Worm (Caenorhabditis elegans) whole organism, young adult: Measurements from ENCODE around the gene K09E3.7.

Source experiments
- B0035.1 ChIP-seq: sonication (generic microtip); optimal IDR thresholded peaks from 2 replicates; lab custom pipeline; 2016; ENCODE audit warnings: missing genetic modification characterization, mild to moderate bottlenecking, missing compliant biosample characterization, missing genotype, missing genetic modification reagents
- B0261.1 ChIP-seq: sonication (generic microtip); optimal IDR thresholded peaks from 2 replicates; lab custom pipeline; 2016; ENCODE audit warnings: mild to moderate bottlenecking, missing genetic modification characterization, moderate library complexity, missing compliant biosample characterization
- C17E4.6 ChIP-seq: fragments of 200-800 bp; sonication (Bioruptor generic); IDR thresholded peaks from 2 replicates; pipeline ENCODE4 v1.3.6; 2022; ENCODE audit warnings: missing genetic modification reagents, missing genetic modification characterization, missing compliant biosample characterization
- F10E7.11 ChIP-seq: sonication (generic microtip); optimal IDR thresholded peaks from 2 replicates; lab custom pipeline; 2017; ENCODE audit warnings: mild to moderate bottlenecking, missing genetic modification characterization, moderate library complexity, missing compliant biosample characterization
- F37B4.10 ChIP-seq: fragments of 200-800 bp; sonication (Bioruptor generic); IDR thresholded peaks from 2 replicates; pipeline ENCODE4 v1.3.6; 2022; ENCODE audit warnings: missing genetic modification characterization, missing compliant biosample characterization
- F57C9.4 ChIP-seq: sonication (generic microtip); optimal IDR thresholded peaks from 2 replicates; lab custom pipeline; 2017; ENCODE audit warnings: mild to moderate bottlenecking, missing genetic modification characterization, missing compliant biosample characterization
- K11D2.4 ChIP-seq: fragments of 200-800 bp; sonication (Bioruptor generic); IDR thresholded peaks from 2 replicates; pipeline ENCODE4 v1.3.6; 2022; ENCODE audit warnings: missing genetic modification reagents, missing genetic modification characterization, missing compliant biosample characterization
- K12H6.12 ChIP-seq: fragments of 200-800 bp; sonication (Bioruptor generic); optimal IDR thresholded peaks from 2 replicates; lab custom pipeline; 2018; ENCODE audit warnings: mild to moderate bottlenecking, missing genetic modification characterization, missing compliant biosample characterization
- Y53F4B.3 ChIP-seq: fragments of 200-800 bp; sonication (Bioruptor generic); IDR thresholded peaks from 2 replicates; pipeline ENCODE4 v1.3.6; 2022; ENCODE audit warnings: missing genetic modification reagents, missing genetic modification characterization, missing compliant biosample characterization
- Y56A3A.18 ChIP-seq: fragments of 200-800 bp; sonication (Bioruptor generic); IDR thresholded peaks from 2 replicates; pipeline ENCODE4 v1.3.6; 2022; ENCODE audit warnings: missing genetic modification reagents, missing genetic modification characterization, missing compliant biosample characterization
- athp-1 ChIP-seq: sonication (generic microtip); optimal IDR thresholded peaks from 2 replicates; lab custom pipeline; 2017; ENCODE audit warnings: mild to moderate bottlenecking, missing genetic modification characterization, missing compliant biosample characterization
- bed-2 ChIP-seq: fragments of 200-800 bp; sonication (Bioruptor generic); IDR thresholded peaks from 2 replicates; pipeline ENCODE4 v1.3.6; 2022; ENCODE audit warnings: missing genetic modification reagents, missing genetic modification characterization, missing compliant biosample characterization
- ccch-3 ChIP-seq: fragments of 200-800 bp; sonication (Bioruptor generic); optimal IDR thresholded peaks from 2 replicates; lab custom pipeline; 2018; ENCODE audit warnings: mild to moderate bottlenecking, missing genetic modification characterization, missing compliant biosample characterization
- cebp-1 ChIP-seq, 2 experiments: fragments of 200-800 bp in 1 of 2; sonication (Bioruptor generic) in 1 of 2; sonication (generic microtip) in 1 of 2; IDR thresholded peaks in 1 of 2; optimal IDR thresholded peaks in 1 of 2; 2 replicates each; pipeline versions ENCODE4 v1.3.6 to Lab custom; 2017 to 2022; ENCODE audit warnings: missing compliant biosample characterization in 2 of 2, missing genetic modification characterization in 2 of 2, mild to moderate bottlenecking in 1 of 2, missing genetic modification reagents in 1 of 2, moderate library complexity in 1 of 2
- ceh-27 ChIP-seq: fragments of 200-800 bp; sonication (Bioruptor generic); optimal IDR thresholded peaks from 2 replicates; lab custom pipeline; 2018; ENCODE audit warnings: mild to moderate bottlenecking, missing genetic modification characterization, moderate library complexity, missing compliant biosample characterization
- dpl-1 ChIP-seq: fragments of 150-350 bp; optimal IDR thresholded peaks from 2 replicates; lab custom pipeline; 2014; ENCODE audit warnings: missing biosample characterization, missing genetic modification reagents, missing genetic modification characterization
- ekl-4 ChIP-seq: fragments of 200-800 bp; sonication (Bioruptor generic); IDR thresholded peaks from 2 replicates; pipeline ENCODE4 v1.3.6; 2022; ENCODE audit warnings: missing genetic modification reagents, missing genetic modification characterization, missing compliant biosample characterization
- ets-4 ChIP-seq: fragments of 200-800 bp; sonication (Bioruptor generic); optimal IDR thresholded peaks from 2 replicates; lab custom pipeline; 2018; ENCODE audit warnings: mild to moderate bottlenecking, missing genetic modification characterization, missing compliant biosample characterization
- hlh-26 ChIP-seq: fragments of 200-800 bp; sonication (Bioruptor generic); conservative IDR thresholded peaks from 2 replicates; pipeline ENCODE4 v1.3.6; 2022; ENCODE audit warnings: missing genetic modification reagents, missing genetic modification characterization, missing compliant biosample characterization
- hmg-20 ChIP-seq: fragments of 200-800 bp; sonication (Bioruptor generic); IDR thresholded peaks from 2 replicates; pipeline ENCODE4 v1.3.6; 2022; ENCODE audit warnings: missing genetic modification reagents, missing genetic modification characterization, missing compliant biosample characterization
- lin-35 ChIP-seq, 3 experiments: fragments of 150-350 bp in 2 of 3; sonication (generic microtip) in 1 of 3; optimal IDR thresholded peaks; 2 replicates each; lab custom pipeline; 2014 to 2018; ENCODE audit warnings: missing biosample characterization in 3 of 3, missing genetic modification characterization in 3 of 3, missing genetic modification reagents in 3 of 3
- lin-54 ChIP-seq: fragments of 200-800 bp; sonication (Bioruptor generic); optimal IDR thresholded peaks from 2 replicates; lab custom pipeline; 2018; ENCODE audit warnings: mild to moderate bottlenecking, missing genetic modification characterization, missing compliant biosample characterization
- lir-1 ChIP-seq: fragments of 200-800 bp; sonication (Bioruptor generic); conservative IDR thresholded peaks from 2 replicates; pipeline ENCODE4 v1.3.6; 2022; ENCODE audit warnings: missing genetic modification reagents, missing genetic modification characterization, missing compliant biosample characterization
- lsl-1 ChIP-seq: fragments of 200-800 bp; sonication (Bioruptor generic); optimal IDR thresholded peaks from 2 replicates; lab custom pipeline; 2018; ENCODE audit warnings: mild to moderate bottlenecking, missing genetic modification characterization, moderate library complexity, missing compliant biosample characterization
- mes-4 ChIP-seq: sonication (generic microtip); optimal IDR thresholded peaks from 2 replicates; lab custom pipeline; 2016; ENCODE audit warnings: missing genotype, missing genetic modification characterization, missing compliant biosample characterization
- nfya-1 ChIP-seq: sonication (generic microtip); optimal IDR thresholded peaks from 2 replicates; lab custom pipeline; 2017; ENCODE audit warnings: antibody characterized with exemption, missing compliant biosample characterization, missing genetic modification characterization, borderline replicate concordance; ENCODE audit not compliant: insufficient read depth
- nfyb-1 ChIP-seq: fragments of 200-800 bp; sonication (Bioruptor generic); IDR thresholded peaks from 2 replicates; pipeline ENCODE4 v1.3.6; 2022; ENCODE audit warnings: missing genetic modification reagents, missing genetic modification characterization, missing compliant biosample characterization
- nhr-179 ChIP-seq: sonication (generic microtip); optimal IDR thresholded peaks from 2 replicates; lab custom pipeline; 2016; ENCODE audit warnings: mild to moderate bottlenecking, missing genetic modification characterization, missing compliant biosample characterization
- nhr-80 ChIP-seq: sonication (generic microtip); optimal IDR thresholded peaks from 2 replicates; lab custom pipeline; 2016; ENCODE audit warnings: missing genetic modification characterization, missing compliant biosample characterization
- rcor-1 ChIP-seq: fragments of 200-800 bp; sonication (Bioruptor generic); IDR thresholded peaks from 2 replicates; pipeline ENCODE4 v1.3.6; 2022; ENCODE audit warnings: missing genetic modification reagents, missing genetic modification characterization, missing compliant biosample characterization
- snpc-1.3 ChIP-seq: sonication (generic microtip); optimal IDR thresholded peaks from 2 replicates; lab custom pipeline; 2017; ENCODE audit warnings: missing genetic modification characterization, mild to moderate bottlenecking, missing compliant biosample characterization, antibody characterized with exemption, moderate library complexity, missing genotype, missing genetic modification reagents; ENCODE audit not compliant: insufficient read depth
- snpc-3.4 ChIP-seq: sonication (generic microtip); optimal IDR thresholded peaks from 2 replicates; lab custom pipeline; 2017; ENCODE audit warnings: missing genetic modification characterization, mild to moderate bottlenecking, missing compliant biosample characterization, antibody characterized with exemption, moderate library complexity, missing genotype, missing genetic modification reagents
- sptf-2 ChIP-seq: fragments of 200-800 bp; sonication (Bioruptor generic); optimal IDR thresholded peaks from 2 replicates; lab custom pipeline; 2018; ENCODE audit warnings: mild to moderate bottlenecking, missing genetic modification characterization, missing compliant biosample characterization
- tbx-9 ChIP-seq: sonication (generic microtip); optimal IDR thresholded peaks from 2 replicates; lab custom pipeline; 2016; ENCODE audit warnings: borderline replicate concordance, missing genetic modification characterization, inconsistent platforms, missing compliant biosample characterization
- unc-130 ChIP-seq: sonication (generic microtip); optimal IDR thresholded peaks from 2 replicates; lab custom pipeline; 2016; ENCODE audit warnings: missing genetic modification reagents, missing genetic modification characterization, missing compliant biosample characterization
- xnd-1 ChIP-seq: sonication (generic microtip); optimal IDR thresholded peaks from 2 replicates; lab custom pipeline; 2016; ENCODE audit warnings: missing genotype, missing genetic modification reagents, missing genetic modification characterization, missing compliant biosample characterization

Gene K09E3.7

DNA sequence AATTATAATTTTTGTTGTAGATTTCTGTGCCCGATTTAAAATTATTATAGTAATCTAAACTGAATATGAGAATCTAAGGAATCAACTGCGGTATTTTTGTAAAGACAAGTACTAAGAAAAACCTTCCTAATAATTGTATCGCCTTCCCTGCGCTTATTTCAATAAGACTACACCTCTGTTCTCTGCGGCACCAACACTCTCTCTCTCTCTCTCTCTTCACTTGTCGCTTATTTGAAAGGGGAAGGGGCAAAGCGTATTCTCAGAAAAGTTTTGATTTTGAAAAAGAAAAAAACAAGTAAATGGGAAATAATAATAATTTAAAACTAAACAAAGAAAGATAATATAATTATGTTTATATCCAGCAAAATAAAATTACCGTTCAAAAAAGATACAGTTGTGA, 46.9 kb upstream of the K09E3.7 start (continued):
- TF ChIP-seq lin-35 (GFP tag; optimal IDR thresholded peaks at IDR 0.05; lab: Kevin White, UChicago) (no peak), ets-4 (GFP tag; lab: Kevin White, UChicago) (no peak), tbx-9 (tag; lab: Kevin White, UChicago) (no peak), nhr-179 (tag; lab: Kevin White, UChicago) (no peak), snpc-1.3 (tag; lab: Kevin White, UChicago) (no peak)

DNA sequence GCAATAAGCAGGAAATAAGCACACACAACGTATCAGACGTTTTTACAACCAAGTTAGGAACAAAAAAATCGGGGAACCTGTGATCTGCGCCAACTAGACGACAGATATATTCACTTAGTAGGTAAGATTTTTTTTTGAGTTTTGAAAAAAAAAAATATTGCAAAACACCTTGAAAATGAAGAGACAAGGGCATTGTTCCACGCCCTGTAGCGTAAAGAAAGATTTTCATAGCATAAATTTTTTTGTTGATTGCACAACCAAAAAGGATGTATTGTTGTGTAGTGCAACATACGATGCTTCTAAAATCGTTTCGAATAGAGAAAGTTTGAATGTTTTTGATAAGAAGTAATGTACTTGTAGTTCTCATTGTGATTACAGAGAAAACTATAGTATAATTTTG, 45.8 kb upstream of the K09E3.7 start:
- TF ChIP-seq nfyb-1: no peak

- TF ChIP-seq C17E4.6 (GFP tag; lab: Robert Waterston, UW) (no peak), B0035.1 (no peak)
These were observed 43.9 kb upstream of the K09E3.7 start, which contains the start of gene B0302.2 for ce11 chrX:17178239-17178638. Gene B0302.2, plus strand, starts transcription at chrX:17178539.

ce11 chrX:17176677-17177076, 42.4 kb upstream of the K09E3.7 start, which contains the start of gene B0302.4:
Gene B0302.4, minus strand, starts transcription at chrX:17176777.
- TF ChIP-seq ceh-27 (no peak), hlh-26 (GFP tag; lab: Robert Waterston, UW) (no peak), rcor-1 (no peak), lsl-1 (GFP tag; lab: Kevin White, UChicago) (no peak), dpl-1 (GFP tag; lab: Kevin White, UChicago) (no peak), F57C9.4 (tag; lab: Kevin White, UChicago) (no peak), nfya-1 (tag; lab: Kevin White, UChicago) (no peak), snpc-3.4 (tag; lab: Kevin White, UChicago) (no peak), K12H6.12 (no peak), F10E7.11 (tag; lab: Kevin White, UChicago) (no peak)

ce11 chrX:17170401-17170800, 36.1 kb upstream of the K09E3.7 start:
- TF ChIP-seq ccch-3 (no peak), nfyb-1 (no peak), unc-130 (GFP tag; lab: Kevin White, UChicago) (no peak), hmg-20 (GFP tag; lab: Robert Waterston, UW) (no peak), ekl-4 (GFP tag; lab: Robert Waterston, UW) (no peak), sptf-2 (GFP tag; lab: Kevin White, UChicago) (no peak), B0261.1 (tag; lab: Kevin White, UChicago) (no peak), rcor-1 (no peak), athp-1 (tag; lab: Kevin White, UChicago) (no peak), Y56A3A.18 (GFP tag; lab: Robert Waterston, UW) (no peak), nhr-80 (tag; lab: Kevin White, UChicago) (no peak), xnd-1 (tag; lab: Kevin White, UChicago) (no peak)

- no peak for TF ChIP-seq lin-54 (GFP tag; lab: Kevin White, UChicago)
- no peak for TF ChIP-seq K11D2.4
- no peak for TF ChIP-seq Y53F4B.3 (GFP tag; lab: Robert Waterston, UW)
- no peak for TF ChIP-seq ets-4 (GFP tag; lab: Kevin White, UChicago)
- TF ChIP-seq mes-4: no peak
- no peak for TF ChIP-seq cebp-1 (GFP tag; IDR thresholded peaks at IDR 0.05; lab: Robert Waterston, UW)
- TF ChIP-seq cebp-1 (tag; optimal IDR thresholded peaks at IDR 0.05; lab: Kevin White, UChicago): no peak
- no peak for TF ChIP-seq bed-2
- TF ChIP-seq F37B4.10 (GFP tag; lab: Robert Waterston, UW): no peak
- no peak for TF ChIP-seq lir-1 (GFP tag; lab: Robert Waterston, UW)
These were observed 33.8 kb upstream of the K09E3.7 start for ce11 chrX:17168086-17168485.
